Fruit fly (Drosophila melanogaster): ENCODE data around the gene CG34130.

CG34130 gene

dm6 chr3R:26222123-26222651 is 32.4 kb upstream of the CG34130 start (continued):
- TF ChIP-seq ftz-f1 (GFP tag; optimal IDR thresholded peaks at IDR 0.05) (no peak), CG2202 (tag; optimal IDR thresholded peaks at IDR 0.05) (peak; percentile 11), Ets65A (GFP tag) (peak; percentile 14), dimm (GFP tag; IDR thresholded peaks at IDR 0.05) (no peak), tgo (GFP tag; IDR thresholded peaks at IDR 0.05) (no peak), CG2678 (tag; optimal IDR thresholded peaks at IDR 0.05) (peak; percentile 32), trem (tag; optimal IDR thresholded peaks at IDR 0.05) (no peak), sim (GFP tag; IDR thresholded peaks at IDR 0.05) (no peak), pb (GFP tag; optimal IDR thresholded peaks at IDR 0.05) (no peak), mirr (GFP tag; optimal IDR thresholded peaks at IDR 0.05) (peak; percentile 34), sug (tag; optimal IDR thresholded peaks at IDR 0.05) (peak; percentile 35), Asciz (GFP tag; optimal IDR thresholded peaks at IDR 0.05) (peak; percentile 1), slbo (GFP tag; IDR thresholded peaks at IDR 0.05) (no peak), croc (GFP tag; conservative IDR thresholded peaks at IDR 0.05) (no peak), tll (GFP tag; optimal IDR thresholded peaks at IDR 0.05) (no peak), bsh (GFP tag; optimal IDR thresholded peaks at IDR 0.05) (peak in 1 of 2 experiments; percentile 14), B-H2 (GFP tag; optimal IDR thresholded peaks at IDR 0.05) (no peak), nerfin-1 (tag; optimal IDR thresholded peaks at IDR 0.05) (peak; percentile 31), grn (GFP tag; optimal IDR thresholded peaks at IDR 0.05) (peak; percentile 68), ci (GFP tag; IDR thresholded peaks at IDR 0.05) (peak; percentile 43; the same call in 1 of the 3 replicates), CG3281 (GFP tag; optimal IDR thresholded peaks at IDR 0.05) (peak; percentile 12), lab (GFP tag; optimal IDR thresholded peaks at IDR 0.05) (peak; percentile 42), Lpt (GFP tag; optimal IDR thresholded peaks at IDR 0.05) (no peak), eyg (GFP tag; optimal IDR thresholded peaks at IDR 0.05) (no peak), tap (tag; optimal IDR thresholded peaks at IDR 0.05) (peak; percentile 3), CG17361 (GFP tag; IDR thresholded peaks at IDR 0.05) (peak; percentile 33; the same call in 1 of the 3 replicates), CG8388 (GFP tag; optimal IDR thresholded peaks at IDR 0.05) (no peak), slou (GFP tag; optimal IDR thresholded peaks at IDR 0.05) (no peak), Pdp1 (GFP tag; optimal IDR thresholded peaks at IDR 0.05) (peak in 1 of 2 experiments; percentile 6), slp2 (GFP tag; optimal IDR thresholded peaks at IDR 0.05) (no peak), CG3407 (GFP tag; optimal IDR thresholded peaks at IDR 0.05) (peak; percentile 19), CG1233 (GFP tag; optimal IDR thresholded peaks at IDR 0.05) (peak; percentile 25), Hr78 (GFP tag; optimal IDR thresholded peaks at IDR 0.05) (peak in 1 of 2 experiments; percentile 46), gsb-n (tag; optimal IDR thresholded peaks at IDR 0.05) (peak; percentile 10), row (GFP tag; IDR thresholded peaks at IDR 0.05) (no peak), ATbp (GFP tag; optimal IDR thresholded peaks at IDR 0.05) (peak; percentile 47), zen2 (GFP tag; IDR thresholded peaks at IDR 0.05; ENCODE audit: partially characterized antibody) (no peak), sd (tag; optimal IDR thresholded peaks at IDR 0.05) (peak; percentile 50), salm (tag; optimal IDR thresholded peaks at IDR 0.05) (peak; percentile 38), PHDP (tag; optimal IDR thresholded peaks at IDR 0.05) (peak; percentile 36), Hand (GFP tag; optimal IDR thresholded peaks at IDR 0.05) (no peak), esg (GFP tag; conservative IDR thresholded peaks at IDR 0.05) (no peak), CG14441 (GFP tag; IDR thresholded peaks at IDR 0.05) (0 out of 2 replicates have a peak, but pooled peaks have one; percentile 6), odd (GFP tag; optimal IDR thresholded peaks at IDR 0.05) (peak; percentile 59)

Data from whole organism, embryonic.